Worm (Caenorhabditis elegans) whole organism, L3 larva: ENCODE results near the gene C28D4.4.

Experiments used
- aly-2 ChIP-seq: fragments of 150-350 bp; optimal IDR thresholded peaks from 2 replicates; lab custom pipeline; 2014; ENCODE audit warnings: missing biosample characterization, missing genetic modification characterization
- elt-3 ChIP-seq, 3 experiments: fragments of 150-350 bp in 1 of 3; sonication (generic microtip) in 2 of 3; optimal IDR thresholded peaks; 2 replicates in 2 of 3; 4 replicates in 1 of 3; lab custom pipeline; 2014 to 2017; ENCODE audit warnings: missing biosample characterization in 3 of 3, missing genetic modification characterization in 3 of 3
- fkh-10 ChIP-seq: sonication (generic microtip); optimal IDR thresholded peaks from 2 replicates; lab custom pipeline; 2017; ENCODE audit warnings: missing biosample characterization, missing genetic modification reagents, missing genetic modification characterization
- fos-1 ChIP-seq: fragments of 150-350 bp; optimal IDR thresholded peaks from 2 replicates; lab custom pipeline; 2014; ENCODE audit warnings: missing biosample characterization, missing genetic modification characterization
- pqm-1 ChIP-seq: fragments of 150-350 bp; optimal IDR thresholded peaks from 2 replicates; lab custom pipeline; 2017; ENCODE audit warnings: missing biosample characterization, missing genetic modification characterization, inconsistent platforms
- sea-2 ChIP-seq: fragments of 150-350 bp; sonication (generic microtip); optimal IDR thresholded peaks from 4 replicates; lab custom pipeline; 2014; ENCODE audit warnings: missing biosample characterization, missing genetic modification reagents, missing genetic modification characterization
- zag-1 ChIP-seq: fragments of 150-350 bp; optimal IDR thresholded peaks from 2 replicates; lab custom pipeline; 2014; ENCODE audit warnings: missing biosample characterization, missing genetic modification characterization

DNA sequence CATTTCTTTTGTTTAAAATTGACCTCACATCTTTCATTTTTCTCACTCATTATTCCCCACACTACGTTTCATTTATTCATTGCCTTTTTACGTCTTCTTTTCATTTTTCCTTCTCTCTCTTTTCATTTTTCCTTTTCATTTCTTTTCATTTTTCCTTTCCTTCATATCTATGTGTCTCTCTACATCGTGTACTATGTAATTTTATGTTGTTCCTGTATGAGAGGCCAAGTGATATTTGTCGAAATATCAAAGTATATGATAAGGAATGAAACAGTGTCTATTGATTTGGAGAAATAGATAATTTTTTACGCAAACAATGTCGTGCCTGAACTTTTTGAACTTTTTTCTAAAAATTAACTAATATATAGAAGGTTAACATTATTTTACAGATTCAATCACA is 28.3 kb downstream of the C28D4.4 start:
- TF ChIP-seq zag-1 (tag; lab: Kevin White, UChicago) (no peak), aly-2 (tag; lab: Kevin White, UChicago) (no peak), pqm-1 (tag; lab: Kevin White, UChicago) (peak; percentile 72), elt-3 (tag; optimal IDR thresholded peaks at IDR 0.05; lab: Kevin White, UChicago) (no peak), fos-1 (no peak), fkh-10 (GFP tag; lab: Kevin White, UChicago) (no peak), sea-2 (no peak)
